Worm (Caenorhabditis elegans): ENCODE measurements around the gene angl-1.

DNA sequence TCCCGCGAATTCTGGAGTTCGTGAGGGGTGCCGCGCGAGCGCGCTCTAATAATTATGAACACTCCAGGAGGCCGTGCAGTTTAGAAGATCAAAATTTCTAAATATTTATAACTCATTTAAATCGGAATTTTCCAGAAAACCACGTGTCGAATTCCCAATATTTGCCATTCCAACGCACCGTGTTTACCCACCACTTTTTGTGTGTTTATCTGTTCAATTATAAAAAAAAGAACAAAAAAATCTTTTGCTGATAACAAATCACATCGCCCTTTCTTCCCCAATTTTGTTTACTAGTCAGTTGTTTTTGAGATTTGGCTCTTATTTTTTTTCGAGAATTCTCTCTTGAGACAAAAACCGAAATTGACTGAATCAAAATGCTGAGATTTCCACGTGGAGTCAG, 3.3 kb downstream of the angl-1 start:
- no peak for TF ChIP-seq unc-39 (tag; optimal IDR thresholded peaks at IDR 0.05)
- no peak for TF ChIP-seq pha-4 (tag; optimal IDR thresholded peaks at IDR 0.05)
- no peak for TF ChIP-seq ztf-11 (tag; optimal IDR thresholded peaks at IDR 0.05)
- no peak for TF ChIP-seq blmp-1 (tag; optimal IDR thresholded peaks at IDR 0.05)
- TF ChIP-seq M03D4.4 (tag; optimal IDR thresholded peaks at IDR 0.05) = no peak
- no peak for TF ChIP-seq lin-13 (tag; optimal IDR thresholded peaks at IDR 0.05)
- no peak for TF ChIP-seq unc-62 (GFP tag; optimal IDR thresholded peaks at IDR 0.05)
- TF ChIP-seq snpc-4 (tag; optimal IDR thresholded peaks at IDR 0.05) = no peak
- no peak for TF ChIP-seq ceh-43 (GFP tag; optimal IDR thresholded peaks at IDR 0.05)
- no peak for TF ChIP-seq nhr-76 (tag; optimal IDR thresholded peaks at IDR 0.05)
- no peak for TF ChIP-seq sem-2 (GFP tag; optimal IDR thresholded peaks at IDR 0.05)
